Fruit fly (Drosophila melanogaster): ENCODE measurements around the gene CG6171.

CG6171 gene

DNA sequence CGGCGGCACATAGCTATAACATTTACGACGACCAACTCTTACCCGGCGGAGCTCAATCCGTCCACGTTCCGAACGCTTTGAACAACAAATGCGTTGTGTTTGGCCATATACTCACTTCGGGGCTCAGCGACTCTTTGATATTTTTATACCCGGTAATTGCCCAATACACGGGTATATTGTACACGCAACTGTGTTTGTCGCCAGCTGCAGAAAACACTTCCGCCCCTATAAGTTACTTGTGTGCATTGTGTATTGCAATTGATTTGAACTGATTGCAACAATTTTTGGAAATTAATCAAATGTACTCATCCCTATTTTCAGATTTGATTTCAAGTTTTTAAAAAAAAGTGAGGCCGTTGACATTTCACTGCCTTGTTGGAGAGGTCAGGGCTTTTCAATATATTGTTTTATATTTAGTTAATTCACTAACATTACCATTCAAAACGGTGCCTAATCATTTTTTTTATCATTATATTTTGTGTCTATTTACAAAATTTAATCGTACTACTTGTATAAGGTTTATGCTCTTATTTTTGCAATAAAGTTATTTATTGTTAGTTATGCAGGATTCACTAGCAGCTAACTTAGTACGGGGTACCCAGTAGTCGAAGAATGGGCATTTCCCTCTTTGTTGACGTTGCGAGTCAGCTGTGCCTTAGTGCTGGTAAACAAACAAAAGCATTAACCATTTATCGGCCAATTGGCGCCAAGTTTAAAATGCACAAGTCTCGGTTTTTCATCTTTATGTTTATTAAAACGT lies 20.6 kb downstream of the CG6171 start, which contains the start of gene Nagk (continued):
- TF ChIP-seq E2f2 (GFP tag; IDR thresholded peaks at IDR 0.05) (peak; percentile 87), CG17912 (GFP tag; optimal IDR thresholded peaks at IDR 0.05) (no peak), CG32767 (GFP tag; IDR thresholded peaks at IDR 0.05) (peak; percentile 15; the same call in 1 of the 2 replicates), tgo (GFP tag; IDR thresholded peaks at IDR 0.05) (no peak), CG4617 (GFP tag; optimal IDR thresholded peaks at IDR 0.05; ENCODE audit: borderline replicate concordance) (peak; percentile 13), row (GFP tag; IDR thresholded peaks at IDR 0.05) (peak; percentile 86), exex (tag; optimal IDR thresholded peaks at IDR 0.05) (peak; percentile 47), CG10267 (tag; optimal IDR thresholded peaks at IDR 0.05) (peak; percentile 79), Mes4 (GFP tag; optimal IDR thresholded peaks at IDR 0.05) (peak; percentile 31), B-H2 (GFP tag; optimal IDR thresholded peaks at IDR 0.05) (peak; percentile 43), Atf3 (GFP tag; optimal IDR thresholded peaks at IDR 0.05) (peak; percentile 6), ase (GFP tag; IDR thresholded peaks at IDR 0.05) (peak; percentile 4; the same call in 2 of the 3 replicates), ato (GFP tag; IDR thresholded peaks at IDR 0.05; ENCODE audit: partially characterized antibody) (no peak), CG2199 (GFP tag; IDR thresholded peaks at IDR 0.05) (0 out of 3 replicates have a peak, but pooled peaks have one; percentile 50), CG14050 (GFP tag; IDR thresholded peaks at IDR 0.05) (no peak), gro (GFP tag; optimal IDR thresholded peaks at IDR 0.05) (peak; percentile 60), Nf-YC (tag; optimal IDR thresholded peaks at IDR 0.05) (peak; percentile 66), CG1024 (GFP tag; IDR thresholded peaks at IDR 0.05) (peak; percentile 22; the same call in 1 of the 2 replicates), pho (GFP tag; optimal IDR thresholded peaks at IDR 0.05) (peak; percentile 83), az2 (GFP tag; optimal IDR thresholded peaks at IDR 0.05) (peak; percentile 72), cwo (GFP tag; optimal IDR thresholded peaks at IDR 0.05) (peak; percentile 56), gcm2 (GFP tag; optimal IDR thresholded peaks at IDR 0.05) (peak; percentile 57), CG30403 (GFP tag; optimal IDR thresholded peaks at IDR 0.05) (peak; percentile 77), Trl (optimal IDR thresholded peaks at IDR 0.05) (no peak), Trl (GFP tag; optimal IDR thresholded peaks at IDR 0.05) (peak; percentile 37), CG32772 (GFP tag; IDR thresholded peaks at IDR 0.05) (no peak), MTF-1 (GFP tag; optimal IDR thresholded peaks at IDR 0.05; ENCODE audit: borderline replicate concordance) (peak; percentile 40), E2f1 (GFP tag; IDR thresholded peaks at IDR 0.05) (0 out of 2 replicates have a peak, but pooled peaks have one; percentile 35), Spps (tag; optimal IDR thresholded peaks at IDR 0.05) (peak; percentile 26), CG4820 (GFP tag; optimal IDR thresholded peaks at IDR 0.05) (peak; percentile 53), CG12219 (GFP tag; optimal IDR thresholded peaks at IDR 0.05) (no peak), CG2129 (GFP tag; IDR thresholded peaks at IDR 0.05; ENCODE audit: partially characterized antibody) (no peak), tx (GFP tag; optimal IDR thresholded peaks at IDR 0.05) (peak; percentile 34), pb (GFP tag; optimal IDR thresholded peaks at IDR 0.05) (no peak), bcd (GFP tag; optimal IDR thresholded peaks at IDR 0.05) (peak; percentile 61), ci (GFP tag; IDR thresholded peaks at IDR 0.05) (peak; percentile 71), vnd (GFP tag; IDR thresholded peaks at IDR 0.05; ENCODE audit: partially characterized antibody) (no peak), CG31388 (GFP tag; optimal IDR thresholded peaks at IDR 0.05) (peak; percentile 57), bsh (GFP tag; optimal IDR thresholded peaks at IDR 0.05) (peak; percentile 24 to 41), chif (GFP tag; optimal IDR thresholded peaks at IDR 0.05) (peak; percentile 9 to 72), CG6791 (GFP tag; IDR thresholded peaks at IDR 0.05; ENCODE audit: partially characterized antibody) (peak; percentile 68; the same call in 2 of the 3 replicates), rib (GFP tag; IDR thresholded peaks at IDR 0.05) (0 out of 2 replicates have a peak, but pooled peaks have one; percentile 22), nau (GFP tag; optimal IDR thresholded peaks at IDR 0.05) (no peak), CG6765 (GFP tag; optimal IDR thresholded peaks at IDR 0.05) (peak; percentile 59), Gug (GFP tag; IDR thresholded peaks at IDR 0.05) (peak; percentile 59; the same call in 2 of the 4 replicates), her (GFP tag; optimal IDR thresholded peaks at IDR 0.05) (peak; percentile 40), CG16815 (GFP tag; optimal IDR thresholded peaks at IDR 0.05) (peak; percentile 54), sr (GFP tag; IDR thresholded peaks at IDR 0.05) (peak; percentile 24; the same call in 1 of the 3 replicates), caup (GFP tag; optimal IDR thresholded peaks at IDR 0.05; ENCODE audit: severe bottlenecking) (peak; percentile 34)

All from whole organism, embryonic.